Worm (Caenorhabditis elegans): Measurements from ENCODE around the gene ZK632.4.
A peak's percentile ranks its signal among the peaks of the same experiment; 100 is the strongest.

Gene ZK632.4

DNA sequence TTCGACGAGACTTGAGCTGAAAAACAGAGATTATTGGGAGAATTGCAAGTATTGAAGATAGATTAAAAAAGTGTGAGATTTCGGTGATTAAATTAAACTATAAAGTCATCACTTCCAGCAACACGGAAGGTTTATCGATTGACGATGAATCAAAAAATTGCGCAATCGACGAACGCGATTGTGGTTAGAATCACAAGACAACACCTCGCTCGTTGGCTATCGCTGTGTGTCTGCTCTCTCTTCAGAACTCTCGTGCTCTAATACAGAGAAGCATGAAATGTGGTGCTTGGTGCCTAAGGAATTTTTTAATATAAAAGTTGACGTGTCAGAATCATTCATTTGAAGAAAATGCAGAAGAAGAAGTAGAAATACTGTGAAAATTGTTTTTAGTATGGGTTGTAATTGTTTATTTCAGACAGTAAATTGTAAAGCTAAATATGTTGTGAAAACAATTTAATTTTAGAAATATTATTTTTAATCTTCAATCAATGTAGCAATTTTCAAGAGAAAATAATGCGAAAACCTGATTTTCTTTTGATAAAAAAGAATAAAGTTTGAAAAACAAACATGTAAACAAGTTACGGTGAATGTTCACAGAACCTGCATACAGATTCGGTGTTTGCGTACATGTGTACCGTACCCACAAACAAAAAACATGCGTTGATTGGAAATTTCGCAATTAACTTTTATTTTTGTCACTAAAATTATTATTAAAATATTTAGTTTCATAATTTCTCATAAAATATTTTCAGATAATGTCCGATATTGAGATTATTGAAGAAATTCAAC lies 20.1 kb upstream of the ZK632.4 start, which contains the start of the genes ZK632.10 and ZK632.11 (continued):
- TF ChIP-seq pqm-1 (tag; optimal IDR thresholded peaks at IDR 0.05) (no peak), F16B12.6 (tag; optimal IDR thresholded peaks at IDR 0.05) (peak; percentile 87), nhr-76 (tag; optimal IDR thresholded peaks at IDR 0.05) (no peak), nhr-90 (tag; optimal IDR thresholded peaks at IDR 0.05; ENCODE audit: poor library complexity) (no peak), unc-62 (GFP tag; optimal IDR thresholded peaks at IDR 0.05) (no peak), unc-98 (GFP tag; IDR thresholded peaks at IDR 0.05) (no peak), lin-39 (tag; optimal IDR thresholded peaks at IDR 0.05) (no peak), mef-2 (tag; optimal IDR thresholded peaks at IDR 0.05) (no peak), sptf-1 (tag; optimal IDR thresholded peaks at IDR 0.05) (no peak), vab-15 (tag; optimal IDR thresholded peaks at IDR 0.05) (no peak), lin-14 (GFP tag; optimal IDR thresholded peaks at IDR 0.05) (peak; percentile 46), nhr-47 (tag; optimal IDR thresholded peaks at IDR 0.05) (peak; percentile 46), unc-86 (tag; optimal IDR thresholded peaks at IDR 0.05) (no peak), nhr-11 (tag; optimal IDR thresholded peaks at IDR 0.05) (no peak), nhr-84 (tag; optimal IDR thresholded peaks at IDR 0.05) (no peak), blmp-1 (tag; optimal IDR thresholded peaks at IDR 0.05) (peak; percentile 70), hpl-2 (GFP tag; optimal IDR thresholded peaks at IDR 0.05) (no peak), xbp-1 (tag; optimal IDR thresholded peaks at IDR 0.05) (no peak), ceh-90 (tag; optimal IDR thresholded peaks at IDR 0.05) (no peak), zip-4 (GFP tag; optimal IDR thresholded peaks at IDR 0.05) (no peak), dpl-1 (GFP tag; optimal IDR thresholded peaks at IDR 0.05) (peak; percentile 26 to 76 (median 44)), egl-27 (tag; optimal IDR thresholded peaks at IDR 0.05) (no peak), sup-37 (GFP tag; optimal IDR thresholded peaks at IDR 0.05) (no peak), ets-5 (GFP tag; IDR thresholded peaks at IDR 0.05) (no peak), mdl-1 (tag; optimal IDR thresholded peaks at IDR 0.05) (peak in 1 of 2 experiments; percentile 47), mab-9 (GFP tag; IDR thresholded peaks at IDR 0.05) (no peak), ceh-82 (tag; optimal IDR thresholded peaks at IDR 0.05) (peak in 1 of 3 experiments; percentile 51), C34B4.2 (tag; optimal IDR thresholded peaks at IDR 0.05) (no peak), fkh-8 (tag; optimal IDR thresholded peaks at IDR 0.05) (peak; percentile 15), nhr-12 (tag; optimal IDR thresholded peaks at IDR 0.05) (no peak), isw-1 (GFP tag; IDR thresholded peaks at IDR 0.05) (peak; percentile 16; the same call in 1 of the 2 replicates), irx-1 (tag; optimal IDR thresholded peaks at IDR 0.05) (no peak), snu-23 (GFP tag; optimal IDR thresholded peaks at IDR 0.05) (peak; percentile 46), rnt-1 (tag; optimal IDR thresholded peaks at IDR 0.05) (peak; percentile 55), hlh-17 (GFP tag; optimal IDR thresholded peaks at IDR 0.05; ENCODE audit: borderline replicate concordance) (no peak), Y116A8C.19 (tag; optimal IDR thresholded peaks at IDR 0.05; ENCODE audit: borderline replicate concordance) (no peak), lsy-2 (tag; optimal IDR thresholded peaks at IDR 0.05) (peak; percentile 97 to 99), efl-3 (GFP tag; optimal IDR thresholded peaks at IDR 0.05) (no peak), fkh-4 (tag; optimal IDR thresholded peaks at IDR 0.05; ENCODE audit: borderline replicate concordance) (no peak), nhr-77 (tag; optimal IDR thresholded peaks at IDR 0.05) (peak; percentile 2), ztf-4 (tag; optimal IDR thresholded peaks at IDR 0.05) (no peak), nhr-20 (tag; optimal IDR thresholded peaks at IDR 0.05) (no peak), lin-15B (tag; optimal IDR thresholded peaks at IDR 0.05) (peak; percentile 15), elt-3 (tag; optimal IDR thresholded peaks at IDR 0.05) (peak in 1 of 6 experiments; percentile 29), sox-4 (tag; optimal IDR thresholded peaks at IDR 0.05) (no peak), unc-30 (tag; optimal IDR thresholded peaks at IDR 0.05) (no peak), jun-1 (tag; optimal IDR thresholded peaks at IDR 0.05) (no peak), ceh-63 (GFP tag; optimal IDR thresholded peaks at IDR 0.05) (no peak), nhr-85 (tag) (peak; percentile 53), lin-13 (GFP tag; optimal IDR thresholded peaks at IDR 0.05) (peak; percentile 47), alr-1 (tag; optimal IDR thresholded peaks at IDR 0.05; ENCODE audit: borderline replicate concordance) (no peak)

Measured in whole organism, L1 larva.